Worm (Caenorhabditis elegans): ENCODE data around the gene mam-5.
"Not testable (repeated sequence)": the region's sequence is repeated elsewhere in the genome, so short reads cannot be mapped to it uniquely, and the experiment has no call there.

mam-5 gene

ce11 chrV:10003315-10003969 lies 50.9 kb downstream of the mam-5 start:
- TF ChIP-seq mep-1 (tag; optimal IDR thresholded peaks at IDR 0.05) (peak; percentile 3), lsy-2 (tag; optimal IDR thresholded peaks at IDR 0.05) (peak; percentile 26), ces-1 (GFP tag; optimal IDR thresholded peaks at IDR 0.05) (peak; percentile 45), mls-2 (tag; optimal IDR thresholded peaks at IDR 0.05) (no peak), unc-120 (tag; optimal IDR thresholded peaks at IDR 0.05; ENCODE audit: poor library complexity, severe bottlenecking) (peak; percentile 62)

ce11 chrV:10004048-10004761 lies 51.7 kb downstream of the mam-5 start, which contains the start of gene uda-1:
Gene uda-1, plus strand, starts transcription at chrV:10004755.
- not testable (repeated sequence) for TF ChIP-seq tbx-8 (GFP tag; optimal IDR thresholded peaks at IDR 0.05); lin-32 (GFP tag; optimal IDR thresholded peaks at IDR 0.05); unc-120 (tag; optimal IDR thresholded peaks at IDR 0.05; ENCODE audit: poor library complexity, severe bottlenecking)

ce11 chrV:10006374-10006773 lies 53.9 kb downstream of the mam-5 start:
- TF ChIP-seq unc-62 (GFP tag; optimal IDR thresholded peaks at IDR 0.05) (no peak), mep-1 (tag; optimal IDR thresholded peaks at IDR 0.05) (no peak), pha-4 (tag; optimal IDR thresholded peaks at IDR 0.05) (no peak), tbx-8 (GFP tag; optimal IDR thresholded peaks at IDR 0.05) (no peak), lsy-2 (tag; optimal IDR thresholded peaks at IDR 0.05) (no peak), elt-1 (tag; optimal IDR thresholded peaks at IDR 0.05; ENCODE audit: borderline replicate concordance, insufficient read depth) (no peak), ceh-39 (tag; optimal IDR thresholded peaks at IDR 0.05) (no peak), nhr-237 (tag; optimal IDR thresholded peaks at IDR 0.05) (no peak), ham-2 (GFP tag; optimal IDR thresholded peaks at IDR 0.05) (no peak), mab-5 (tag; optimal IDR thresholded peaks at IDR 0.05) (no peak)
